Worm (Caenorhabditis elegans): ENCODE data around the gene ttr-7.

ttr-7 gene

ce11 chrIII:651587-651986, 45.8 kb downstream of the ttr-7 start (continued):
- TF ChIP-seq php-3 (GFP tag; IDR thresholded peaks at IDR 0.05) (0 out of 2 replicates have a peak, but pooled peaks have one; percentile 14), unc-130 (GFP tag; optimal IDR thresholded peaks at IDR 0.05) (no peak), aha-1 (tag) (no peak), ceh-32 (tag; optimal IDR thresholded peaks at IDR 0.05; ENCODE audit: poor library complexity) (no peak), ama-1 (optimal IDR thresholded peaks at IDR 0.05) (no peak), mxl-3 (GFP tag; optimal IDR thresholded peaks at IDR 0.05) (no peak), jun-1 (tag; optimal IDR thresholded peaks at IDR 0.05) (no peak), ZK546.5 (tag; optimal IDR thresholded peaks at IDR 0.05) (no peak), hlh-30 (tag; optimal IDR thresholded peaks at IDR 0.05; ENCODE audit: insufficient read depth) (peak; percentile 45), snpc-4 (tag; optimal IDR thresholded peaks at IDR 0.05) (no peak), nhr-237 (tag; optimal IDR thresholded peaks at IDR 0.05) (no peak), lin-13 (GFP tag; optimal IDR thresholded peaks at IDR 0.05) (no peak), nhr-76 (tag; optimal IDR thresholded peaks at IDR 0.05) (no peak), mdt-29 (GFP tag; IDR thresholded peaks at IDR 0.05) (no peak), F49E8.2 (tag; optimal IDR thresholded peaks at IDR 0.05; ENCODE audit: borderline replicate concordance) (no peak), dmd-6 (GFP tag; IDR thresholded peaks at IDR 0.05) (peak; percentile 45), spr-3 (GFP tag; optimal IDR thresholded peaks at IDR 0.05) (no peak), ceh-20 (GFP tag; IDR thresholded peaks at IDR 0.05) (no peak), Y105C5A.15 (GFP tag; IDR thresholded peaks at IDR 0.05) (no peak), mep-1 (tag; optimal IDR thresholded peaks at IDR 0.05) (no peak), ces-1 (GFP tag; optimal IDR thresholded peaks at IDR 0.05) (no peak), ceh-62 (tag; optimal IDR thresholded peaks at IDR 0.05) (no peak), skn-1 (tag; optimal IDR thresholded peaks at IDR 0.05) (no peak), cey-2 (tag; optimal IDR thresholded peaks at IDR 0.05; ENCODE audit: borderline replicate concordance, insufficient read depth) (no peak), zip-2 (tag; optimal IDR thresholded peaks at IDR 0.05) (no peak), daf-16 (GFP tag; optimal IDR thresholded peaks at IDR 0.05) (no peak), daf-16 (tag; optimal IDR thresholded peaks at IDR 0.05) (peak; percentile 91), hmg-1.1 (GFP tag; IDR thresholded peaks at IDR 0.05) (no peak), unc-39 (tag; optimal IDR thresholded peaks at IDR 0.05) (no peak)

- TF ChIP-seq ztf-7 (tag; optimal IDR thresholded peaks at IDR 0.05), result no peak
- TF ChIP-seq mdl-1 (tag; optimal IDR thresholded peaks at IDR 0.05), result peak in 1 of 2 experiments; percentile 21
- TF ChIP-seq Y75B8A.6 (GFP tag; IDR thresholded peaks at IDR 0.05), result no peak
- no peak for TF ChIP-seq ces-1 (GFP tag; optimal IDR thresholded peaks at IDR 0.05)
- TF ChIP-seq madf-9 (GFP tag; conservative IDR thresholded peaks at IDR 0.05), result 0 out of 2 replicates have a peak, but pooled peaks have one; percentile 46
- no peak for TF ChIP-seq lin-29 (GFP tag; IDR thresholded peaks at IDR 0.05)
- TF ChIP-seq F37D6.2 (tag; optimal IDR thresholded peaks at IDR 0.05), result no peak
- no peak for TF ChIP-seq fkh-10 (GFP tag; optimal IDR thresholded peaks at IDR 0.05)
- TF ChIP-seq hlh-30 (tag; optimal IDR thresholded peaks at IDR 0.05; ENCODE audit: insufficient read depth), result peak; percentile 76
- peak; percentile 42 for TF ChIP-seq mxl-3 (GFP tag; optimal IDR thresholded peaks at IDR 0.05)
- TF ChIP-seq unc-130 (GFP tag; optimal IDR thresholded peaks at IDR 0.05), result no peak
- no peak for TF ChIP-seq zip-2 (tag; optimal IDR thresholded peaks at IDR 0.05)
These were observed 48.6 kb downstream of the ttr-7 start for ce11 chrIII:654365-654764.

All from whole organism, L4 larva.